Worm (Caenorhabditis elegans): ENCODE measurements around the gene Y51H4A.935.

Y51H4A.935 gene

ce11 chrIV:16501855-16502254 lies 5.2 kb downstream of the Y51H4A.935 start (continued):
- TF ChIP-seq fos-1 (tag; optimal IDR thresholded peaks at IDR 0.05), result no peak
- TF ChIP-seq php-3 (GFP tag; IDR thresholded peaks at IDR 0.05), result peak; percentile 90
- TF ChIP-seq nhr-48 (tag; optimal IDR thresholded peaks at IDR 0.05), result peak; percentile 32
- TF ChIP-seq tag-97 (GFP tag; IDR thresholded peaks at IDR 0.05), result no peak
- TF ChIP-seq mep-1 (tag; optimal IDR thresholded peaks at IDR 0.05), result peak; percentile 61
- 0 out of 2 replicates have a peak, but pooled peaks have one; percentile 41 for TF ChIP-seq nhr-41 (GFP tag; IDR thresholded peaks at IDR 0.05)
- peak; percentile 38; the same call in 1 of the 2 replicates for TF ChIP-seq set-16 (GFP tag; IDR thresholded peaks at IDR 0.05)
- peak; percentile 92 for TF ChIP-seq aha-1 (tag)
- TF ChIP-seq dve-1 (tag; optimal IDR thresholded peaks at IDR 0.05; ENCODE audit: insufficient read depth), result peak; percentile 86
- peak; percentile 16 for TF ChIP-seq rbr-2 (tag; optimal IDR thresholded peaks at IDR 0.05)
- peak; percentile 81 for TF ChIP-seq nhr-77 (tag; optimal IDR thresholded peaks at IDR 0.05)
- TF ChIP-seq madf-9 (GFP tag; conservative IDR thresholded peaks at IDR 0.05), result peak; percentile 62; the same call in 1 of the 2 replicates
- TF ChIP-seq lin-1 (GFP tag; IDR thresholded peaks at IDR 0.05), result 0 out of 2 replicates have a peak, but pooled peaks have one; percentile 37
- peak; percentile 8 for TF ChIP-seq ama-1 (optimal IDR thresholded peaks at IDR 0.05)
- peak; percentile 74 for TF ChIP-seq mes-2 (tag; optimal IDR thresholded peaks at IDR 0.05; ENCODE audit: poor library complexity, severe bottlenecking)
- peak in 1 of 2 experiments; percentile 9 for TF ChIP-seq unc-62 (GFP tag; optimal IDR thresholded peaks at IDR 0.05 in 1 of 2)
- no peak for TF ChIP-seq unc-62 (tag; optimal IDR thresholded peaks at IDR 0.05)

- TF ChIP-seq dmd-8 (GFP tag; IDR thresholded peaks at IDR 0.05) (no peak), daf-8 (GFP tag; IDR thresholded peaks at IDR 0.05) (no peak), mep-1 (tag; optimal IDR thresholded peaks at IDR 0.05) (peak; percentile 71), hlh-11 (tag; optimal IDR thresholded peaks at IDR 0.05) (peak; percentile 83), jun-1 (tag; optimal IDR thresholded peaks at IDR 0.05) (no peak), dpl-1 (GFP tag; optimal IDR thresholded peaks at IDR 0.05) (no peak), F44E2.7 (GFP tag; IDR thresholded peaks at IDR 0.05) (no peak), mdl-1 (tag; optimal IDR thresholded peaks at IDR 0.05) (peak in 1 of 2 experiments; percentile 26), nhr-48 (tag; optimal IDR thresholded peaks at IDR 0.05) (no peak), fos-1 (tag; optimal IDR thresholded peaks at IDR 0.05) (no peak), nhr-25 (tag; optimal IDR thresholded peaks at IDR 0.05; ENCODE audit: borderline replicate concordance, insufficient read depth) (peak; percentile 30), egl-27 (tag; optimal IDR thresholded peaks at IDR 0.05) (no peak), F37D6.2 (tag; optimal IDR thresholded peaks at IDR 0.05) (peak; percentile 21), lsy-2 (tag; optimal IDR thresholded peaks at IDR 0.05) (peak in 1 of 2 experiments; percentile 69), ceh-32 (tag; optimal IDR thresholded peaks at IDR 0.05; ENCODE audit: poor library complexity) (no peak), mxl-3 (GFP tag; optimal IDR thresholded peaks at IDR 0.05) (no peak), snpc-1.2 (GFP tag; IDR thresholded peaks at IDR 0.05) (no peak), nhr-10 (tag; optimal IDR thresholded peaks at IDR 0.05) (no peak), aha-1 (tag) (peak; percentile 98), hif-1 (tag; optimal IDR thresholded peaks at IDR 0.05) (peak in 1 of 2 experiments; percentile 68), aly-2 (tag; optimal IDR thresholded peaks at IDR 0.05) (no peak), nhr-76 (tag; optimal IDR thresholded peaks at IDR 0.05) (no peak), lim-7 (GFP tag; IDR thresholded peaks at IDR 0.05) (no peak), nhr-28 (tag; optimal IDR thresholded peaks at IDR 0.05) (peak; percentile 61), daf-16 (GFP tag; optimal IDR thresholded peaks at IDR 0.05) (peak in 1 of 2 experiments; percentile 84), daf-16 (tag; optimal IDR thresholded peaks at IDR 0.05) (no peak), spr-1 (tag; optimal IDR thresholded peaks at IDR 0.05) (no peak), lin-38 (GFP tag; IDR thresholded peaks at IDR 0.05) (0 out of 2 replicates have a peak, but pooled peaks have one; percentile 12), ctbp-1 (GFP tag; IDR thresholded peaks at IDR 0.05) (peak; percentile 56; the same call in 1 of the 2 replicates), unc-62 (GFP tag; optimal IDR thresholded peaks at IDR 0.05 in 1 of 2) (peak in 1 of 2 experiments; percentile 97), unc-62 (tag; optimal IDR thresholded peaks at IDR 0.05) (no peak), nhr-11 (tag; optimal IDR thresholded peaks at IDR 0.05) (peak; percentile 78), rbr-2 (tag; optimal IDR thresholded peaks at IDR 0.05) (peak; percentile 60), vab-7 (GFP tag; IDR thresholded peaks at IDR 0.05) (no peak), Y5F2A.4 (GFP tag; optimal IDR thresholded peaks at IDR 0.05) (no peak), tag-97 (GFP tag; IDR thresholded peaks at IDR 0.05) (no peak), hlh-30 (tag; optimal IDR thresholded peaks at IDR 0.05; ENCODE audit: insufficient read depth) (peak; percentile 50), mes-2 (tag; optimal IDR thresholded peaks at IDR 0.05; ENCODE audit: poor library complexity, severe bottlenecking) (peak; percentile 40), php-3 (GFP tag; IDR thresholded peaks at IDR 0.05) (no peak), set-16 (GFP tag; IDR thresholded peaks at IDR 0.05) (peak; percentile 40; the same call in 1 of the 2 replicates)
Observed at ce11 chrIV:16498031-16498442, 9.0 kb downstream of the Y51H4A.935 start.

Data from whole organism, L4 larva.